Fruit fly (Drosophila melanogaster): ENCODE results near the gene pcx.

DNA sequence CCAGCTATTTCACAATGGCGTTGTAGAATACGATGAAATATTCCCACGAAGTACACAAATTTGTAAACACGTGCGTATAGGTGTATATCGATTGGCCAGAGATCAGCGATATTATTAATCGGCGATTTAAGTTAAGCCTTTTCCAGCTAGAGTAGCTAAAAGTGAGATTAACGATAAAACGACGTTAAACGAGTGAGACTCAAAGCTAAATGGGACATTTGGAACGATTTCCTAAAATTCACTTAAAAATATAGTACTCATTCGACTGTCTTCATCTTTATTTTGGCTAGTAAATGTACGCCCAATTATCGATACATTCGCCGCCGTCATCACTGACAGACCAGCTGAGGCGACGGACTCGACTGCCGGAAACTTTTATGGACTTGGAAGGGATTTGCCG, 40.5 kb upstream of the pcx start, which contains the start of the genes Nmd3 and CG17776:
- TF ChIP-seq CG8478 (optimal IDR thresholded peaks at IDR 0.05) = no peak
- TF ChIP-seq usp (GFP tag; optimal IDR thresholded peaks at IDR 0.05) = no peak
- TF ChIP-seq psq (optimal IDR thresholded peaks at IDR 0.05) = no peak

All from whole organism.